Worm (Caenorhabditis elegans) whole organism, young adult: ENCODE measurements around the gene cdc-25.3.

Experiments used
- B0035.1 ChIP-seq: sonication (generic microtip); optimal IDR thresholded peaks from 2 replicates; lab custom pipeline; 2016; ENCODE audit warnings: missing genetic modification characterization, mild to moderate bottlenecking, missing compliant biosample characterization, missing genotype, missing genetic modification reagents
- D2030.7 ChIP-seq: fragments of 200-800 bp; sonication (Bioruptor generic); IDR thresholded peaks from 2 replicates; pipeline ENCODE4 v1.3.6; 2022; ENCODE audit warnings: missing genetic modification reagents, missing genetic modification characterization, missing compliant biosample characterization
- F23B12.7 ChIP-seq: sonication (generic microtip); optimal IDR thresholded peaks from 2 replicates; lab custom pipeline; 2017; ENCODE audit warnings: missing genetic modification characterization, mild to moderate bottlenecking, missing compliant biosample characterization, antibody characterized with exemption, moderate library complexity; ENCODE audit not compliant: insufficient read depth
- F49E8.2 ChIP-seq: sonication (generic microtip); optimal IDR thresholded peaks from 3 replicates; lab custom pipeline; 2017; ENCODE audit warnings: missing genetic modification characterization, mild to moderate bottlenecking, missing compliant biosample characterization, antibody characterized with exemption, moderate library complexity; ENCODE audit not compliant: insufficient read depth
- F55B11.4 ChIP-seq: sonication (generic microtip); optimal IDR thresholded peaks from 2 replicates; lab custom pipeline; 2016; ENCODE audit warnings: missing compliant biosample characterization, missing genetic modification characterization, borderline replicate concordance; ENCODE audit not compliant: insufficient read depth
- F57A8.1 ChIP-seq: fragments of 200-800 bp; sonication (Bioruptor generic); optimal IDR thresholded peaks from 2 replicates; lab custom pipeline; 2018; ENCODE audit warnings: mild to moderate bottlenecking, missing genetic modification characterization, moderate library complexity, missing compliant biosample characterization
- T26A5.8 ChIP-seq: sonication (generic microtip); optimal IDR thresholded peaks from 2 replicates; lab custom pipeline; 2016; ENCODE audit warnings: missing genetic modification characterization, missing compliant biosample characterization
- Y53F4B.3 ChIP-seq: fragments of 200-800 bp; sonication (Bioruptor generic); IDR thresholded peaks from 2 replicates; pipeline ENCODE4 v1.3.6; 2022; ENCODE audit warnings: missing genetic modification reagents, missing genetic modification characterization, missing compliant biosample characterization
- Y56A3A.18 ChIP-seq: fragments of 200-800 bp; sonication (Bioruptor generic); IDR thresholded peaks from 2 replicates; pipeline ENCODE4 v1.3.6; 2022; ENCODE audit warnings: missing genetic modification reagents, missing genetic modification characterization, missing compliant biosample characterization
- Y67H2A.10 ChIP-seq: fragments of 200-800 bp; sonication (Bioruptor generic); conservative IDR thresholded peaks from 2 replicates; pipeline ENCODE4 v1.3.6; 2022; ENCODE audit warnings: missing genetic modification reagents, missing genetic modification characterization, missing compliant biosample characterization
- Y95B8A.8 ChIP-seq: fragments of 200-800 bp; sonication (Bioruptor generic); IDR thresholded peaks from 2 replicates; pipeline ENCODE4 v1.3.6; 2022; ENCODE audit warnings: missing genetic modification reagents, missing genetic modification characterization, missing compliant biosample characterization
- ama-1 ChIP-seq, 3 experiments: fragments of 150-350 bp in 1 of 3; sonication (generic microtip) in 2 of 3; optimal IDR thresholded peaks; 2 replicates each; lab custom pipeline; 2014 to 2018; ENCODE audit warnings: missing biosample characterization in 2 of 3, missing genetic modification characterization in 2 of 3, missing genetic modification reagents in 2 of 3
- atf-7 ChIP-seq: sonication (generic microtip); optimal IDR thresholded peaks from 2 replicates; lab custom pipeline; 2017; ENCODE audit warnings: mild to moderate bottlenecking, missing genetic modification characterization, missing compliant biosample characterization
- athp-1 ChIP-seq: sonication (generic microtip); optimal IDR thresholded peaks from 2 replicates; lab custom pipeline; 2017; ENCODE audit warnings: mild to moderate bottlenecking, missing genetic modification characterization, missing compliant biosample characterization
- cebp-1 ChIP-seq, 2 experiments: fragments of 200-800 bp in 1 of 2; sonication (Bioruptor generic) in 1 of 2; sonication (generic microtip) in 1 of 2; IDR thresholded peaks in 1 of 2; optimal IDR thresholded peaks in 1 of 2; 2 replicates each; pipeline versions ENCODE4 v1.3.6 to Lab custom; 2017 to 2022; ENCODE audit warnings: missing compliant biosample characterization in 2 of 2, missing genetic modification characterization in 2 of 2, mild to moderate bottlenecking in 1 of 2, missing genetic modification reagents in 1 of 2, moderate library complexity in 1 of 2
- ceh-100 ChIP-seq: fragments of 200-800 bp; sonication (Bioruptor generic); IDR thresholded peaks from 2 replicates; pipeline ENCODE4 v1.3.6; 2022; ENCODE audit warnings: missing genetic modification reagents, missing genetic modification characterization, missing compliant biosample characterization
- die-1 ChIP-seq: sonication (generic microtip); optimal IDR thresholded peaks from 2 replicates; lab custom pipeline; 2016; ENCODE audit warnings: missing genotype, mild to moderate bottlenecking, missing genetic modification characterization, missing compliant biosample characterization
- dox-1 ChIP-seq: fragments of 200-800 bp; sonication (Bioruptor generic); IDR thresholded peaks from 2 replicates; pipeline ENCODE4 v1.3.6; 2022; ENCODE audit warnings: missing genetic modification reagents, missing genetic modification characterization, missing compliant biosample characterization
- dpff-1 ChIP-seq: sonication (generic microtip); optimal IDR thresholded peaks from 2 replicates; lab custom pipeline; 2017; ENCODE audit warnings: mild to moderate bottlenecking, missing genetic modification characterization, missing compliant biosample characterization
- egrh-3 ChIP-seq: fragments of 200-800 bp; sonication (Bioruptor generic); IDR thresholded peaks from 2 replicates; pipeline ENCODE4 v1.3.6; 2022; ENCODE audit warnings: missing genetic modification reagents, missing genetic modification characterization, missing compliant biosample characterization
- ekl-4 ChIP-seq: fragments of 200-800 bp; sonication (Bioruptor generic); IDR thresholded peaks from 2 replicates; pipeline ENCODE4 v1.3.6; 2022; ENCODE audit warnings: missing genetic modification reagents, missing genetic modification characterization, missing compliant biosample characterization
- ets-4 ChIP-seq: fragments of 200-800 bp; sonication (Bioruptor generic); optimal IDR thresholded peaks from 2 replicates; lab custom pipeline; 2018; ENCODE audit warnings: mild to moderate bottlenecking, missing genetic modification characterization, missing compliant biosample characterization
- gei-17 ChIP-seq: fragments of 200-800 bp; sonication (Bioruptor generic); optimal IDR thresholded peaks from 2 replicates; lab custom pipeline; 2018; ENCODE audit warnings: mild to moderate bottlenecking, missing genetic modification characterization, missing compliant biosample characterization
- hlh-12 ChIP-seq: sonication (generic microtip); optimal IDR thresholded peaks from 2 replicates; lab custom pipeline; 2016; ENCODE audit warnings: missing genetic modification characterization, missing compliant biosample characterization
- hmg-1.2 ChIP-seq: fragments of 200-800 bp; sonication (Bioruptor generic); IDR thresholded peaks from 2 replicates; pipeline ENCODE4 v1.3.6; 2022; ENCODE audit warnings: missing genetic modification reagents, missing genetic modification characterization, missing compliant biosample characterization
- let-607 ChIP-seq, 2 experiments: fragments of 200-800 bp in 1 of 2; sonication (Bioruptor generic) in 1 of 2; sonication (generic microtip) in 1 of 2; optimal IDR thresholded peaks; 2 replicates each; lab custom pipeline; 2016 to 2018; ENCODE audit warnings: mild to moderate bottlenecking in 2 of 2, missing compliant biosample characterization in 2 of 2, missing genetic modification characterization in 2 of 2, moderate library complexity in 2 of 2, missing genotype in 1 of 2
- madf-6 ChIP-seq: fragments of 200-800 bp; sonication (Bioruptor generic); IDR thresholded peaks from 2 replicates; pipeline ENCODE4 v1.3.6; 2022; ENCODE audit warnings: missing genetic modification reagents, missing genetic modification characterization, missing compliant biosample characterization
- mcd-1 ChIP-seq: fragments of 200-800 bp; sonication (Bioruptor generic); IDR thresholded peaks from 2 replicates; pipeline ENCODE4 v1.3.6; 2022; ENCODE audit warnings: missing genetic modification reagents, missing genetic modification characterization, missing compliant biosample characterization
- mel-28 ChIP-seq: sonication (generic microtip); optimal IDR thresholded peaks from 2 replicates; lab custom pipeline; 2016; ENCODE audit warnings: borderline replicate concordance, mild to moderate bottlenecking, missing genetic modification characterization, missing compliant biosample characterization
- mes-4 ChIP-seq: sonication (generic microtip); optimal IDR thresholded peaks from 2 replicates; lab custom pipeline; 2016; ENCODE audit warnings: missing genotype, missing genetic modification characterization, missing compliant biosample characterization
- nfya-2 ChIP-seq: fragments of 200-800 bp; sonication (Bioruptor generic); IDR thresholded peaks from 2 replicates; pipeline ENCODE4 v1.3.6; 2022; ENCODE audit warnings: missing genetic modification reagents, missing genetic modification characterization, missing compliant biosample characterization
- nfyb-1 ChIP-seq: fragments of 200-800 bp; sonication (Bioruptor generic); IDR thresholded peaks from 2 replicates; pipeline ENCODE4 v1.3.6; 2022; ENCODE audit warnings: missing genetic modification reagents, missing genetic modification characterization, missing compliant biosample characterization
- nhr-179 ChIP-seq: sonication (generic microtip); optimal IDR thresholded peaks from 2 replicates; lab custom pipeline; 2016; ENCODE audit warnings: mild to moderate bottlenecking, missing genetic modification characterization, missing compliant biosample characterization
- nhr-80 ChIP-seq: sonication (generic microtip); optimal IDR thresholded peaks from 2 replicates; lab custom pipeline; 2016; ENCODE audit warnings: missing genetic modification characterization, missing compliant biosample characterization
- pbrm-1 ChIP-seq: fragments of 200-800 bp; sonication (Bioruptor generic); IDR thresholded peaks from 2 replicates; pipeline ENCODE4 v1.3.6; 2022; ENCODE audit warnings: missing genetic modification reagents, missing genetic modification characterization, missing compliant biosample characterization
- pha-4 ChIP-seq: fragments of 150-350 bp; sonication (generic microtip); optimal IDR thresholded peaks from 2 replicates; lab custom pipeline; 2014; ENCODE audit warnings: missing biosample characterization, missing genetic modification reagents, missing genetic modification characterization
- sdz-38 ChIP-seq: sonication (generic microtip); optimal IDR thresholded peaks from 2 replicates; lab custom pipeline; 2016; ENCODE audit warnings: missing genotype, missing genetic modification characterization, missing compliant biosample characterization
- tbp1 ChIP-seq: fragments of 200-800 bp; sonication (Bioruptor generic); optimal IDR thresholded peaks from 2 replicates; lab custom pipeline; 2018; ENCODE audit warnings: mild to moderate bottlenecking, missing genetic modification characterization, missing compliant biosample characterization
- unc-130 ChIP-seq: sonication (generic microtip); optimal IDR thresholded peaks from 2 replicates; lab custom pipeline; 2016; ENCODE audit warnings: missing genetic modification reagents, missing genetic modification characterization, missing compliant biosample characterization
- unc-62 ChIP-seq: fragments of 150-350 bp; optimal IDR thresholded peaks from 2 replicates; lab custom pipeline; 2014; ENCODE audit warnings: missing biosample characterization, missing genetic modification reagents, missing genetic modification characterization
- ztf-18 ChIP-seq: sonication (generic microtip); optimal IDR thresholded peaks from 2 replicates; lab custom pipeline; 2016; ENCODE audit warnings: missing genotype, mild to moderate bottlenecking, missing genetic modification characterization, missing compliant biosample characterization
- ztf-22 ChIP-seq: fragments of 200-800 bp; sonication (Bioruptor generic); optimal IDR thresholded peaks from 2 replicates; lab custom pipeline; 2018; ENCODE audit warnings: mild to moderate bottlenecking, missing genetic modification characterization, moderate library complexity, missing compliant biosample characterization
- ztf-25 ChIP-seq: fragments of 200-800 bp; sonication (Bioruptor generic); IDR thresholded peaks from 2 replicates; pipeline ENCODE4 v1.3.6; 2022; ENCODE audit warnings: missing genetic modification reagents, missing genetic modification characterization, missing compliant biosample characterization
- ztf-28 ChIP-seq: fragments of 200-800 bp; sonication (Bioruptor generic); IDR thresholded peaks from 2 replicates; pipeline ENCODE4 v1.3.6; 2022; ENCODE audit warnings: missing genetic modification reagents, missing genetic modification characterization, missing compliant biosample characterization

cdc-25.3 gene

DNA sequence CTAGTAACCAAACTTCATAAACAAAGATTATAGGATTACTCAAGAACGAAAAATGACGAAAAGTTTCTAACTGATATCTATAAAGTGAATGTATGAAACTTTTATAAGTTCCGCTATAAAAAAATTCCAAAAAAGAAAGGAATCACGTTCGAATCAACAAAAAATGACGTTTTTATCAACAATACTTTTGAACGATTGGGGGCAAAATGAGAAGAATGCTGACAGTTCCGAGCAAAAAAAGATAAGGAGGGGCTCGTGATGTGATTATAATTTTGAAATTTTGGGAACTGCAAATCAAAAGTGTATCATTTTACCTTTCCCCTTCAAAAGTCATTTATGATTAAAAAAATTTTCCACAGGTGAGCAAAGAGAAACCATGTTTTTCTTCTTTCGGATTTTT, 38.8 kb downstream of the cdc-25.3 start:
- peak; percentile 55 for TF ChIP-seq atf-7 (tag; lab: Kevin White, UChicago)
- peak; percentile 10; the same call in 1 of the 2 replicates for TF ChIP-seq cebp-1 (GFP tag; IDR thresholded peaks at IDR 0.05; lab: Robert Waterston, UW)
- TF ChIP-seq cebp-1 (tag; optimal IDR thresholded peaks at IDR 0.05; lab: Kevin White, UChicago) = no peak
- TF ChIP-seq unc-62 (GFP tag; lab: Kevin White, UChicago) = peak; percentile 74
- peak; percentile 85 for TF ChIP-seq nhr-80
- TF ChIP-seq T26A5.8 = no peak
- no peak for TF ChIP-seq pbrm-1 (GFP tag; lab: Robert Waterston, UW)
- no peak for TF ChIP-seq nfyb-1 (GFP tag; lab: Robert Waterston, UW)
- TF ChIP-seq mes-4 (tag; lab: Kevin White, UChicago) = no peak
- TF ChIP-seq, all 124 proteins: peak for 4

DNA sequence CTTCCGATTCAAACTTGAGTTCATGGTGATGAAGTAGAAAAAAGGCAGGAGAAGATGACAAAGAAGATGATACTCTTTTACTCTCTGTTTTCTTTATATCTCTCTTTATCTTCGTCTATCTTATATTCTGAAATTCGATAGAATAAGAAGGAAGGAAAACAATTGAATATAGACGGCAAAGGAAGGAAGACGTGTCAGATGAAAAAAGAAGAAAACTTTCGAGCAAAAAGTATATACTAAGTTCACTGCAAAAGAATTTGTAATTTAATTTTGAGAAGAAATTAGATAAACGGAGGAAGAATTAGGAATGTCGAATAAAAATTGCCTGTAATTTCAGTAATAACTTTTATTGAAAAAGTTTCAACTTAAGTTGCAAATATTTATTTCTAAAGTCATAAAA, 40.7 kb downstream of the cdc-25.3 start, which contains the start of gene K01F9.2:
Gene K01F9.2, minus strand, starts transcription at position 127 of the 400 bp plus-strand sequence.
- TF ChIP-seq unc-130 (GFP tag; lab: Kevin White, UChicago) (no peak), F23B12.7 (tag; lab: Kevin White, UChicago) (no peak), hmg-1.2 (GFP tag; lab: Robert Waterston, UW) (no peak)

DNA sequence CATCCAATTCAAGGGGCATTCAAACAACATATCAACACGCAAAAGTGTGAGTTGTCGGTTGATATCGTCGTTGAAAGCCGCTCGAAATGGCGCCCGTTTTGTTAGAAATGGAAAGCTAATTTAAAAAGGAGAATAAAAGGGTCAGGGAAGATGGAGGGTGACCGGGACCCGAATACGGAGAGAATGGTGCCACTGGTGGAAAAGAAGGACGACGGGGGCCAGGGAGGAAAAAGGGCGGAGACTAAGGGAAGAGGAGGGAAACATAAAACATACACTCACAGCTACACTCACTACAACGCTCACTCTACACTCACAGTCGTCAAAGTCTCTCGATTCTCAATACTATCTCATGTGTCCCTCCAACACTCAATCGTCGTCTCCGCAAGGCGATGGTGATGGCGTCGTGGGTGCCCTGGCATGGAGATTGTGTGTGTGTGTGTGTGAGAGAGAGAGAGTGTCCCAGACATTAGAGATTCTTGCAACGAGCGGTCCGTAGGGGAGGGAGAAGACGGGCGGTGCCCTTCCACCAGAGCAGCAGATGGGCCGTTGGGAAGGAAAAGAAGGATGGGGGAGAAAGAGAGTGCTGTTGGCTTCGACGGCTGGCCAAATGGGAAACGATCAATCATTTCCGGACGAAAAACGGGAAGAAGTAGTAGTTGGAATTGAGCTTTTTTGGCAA, 43.6 kb downstream of the cdc-25.3 start:
- TF ChIP-seq dpff-1 (tag; lab: Kevin White, UChicago) (no peak), nfya-2 (GFP tag; lab: Robert Waterston, UW) (no peak), ztf-22 (GFP tag; lab: Kevin White, UChicago) (no peak), ekl-4 (GFP tag; lab: Robert Waterston, UW) (peak; percentile 59; the same call in 1 of the 2 replicates), ama-1 (optimal IDR thresholded peaks at IDR 0.05; lab: Kevin White, UChicago) (peak; percentile 73), ama-1 (GFP tag; optimal IDR thresholded peaks at IDR 0.05; lab: Kevin White, UChicago) (no peak), hlh-12 (tag; lab: Kevin White, UChicago) (no peak), mel-28 (tag; lab: Kevin White, UChicago) (no peak), nhr-179 (tag; lab: Kevin White, UChicago) (no peak), tbp1 (GFP tag; lab: Kevin White, UChicago) (peak; percentile 8), gei-17 (no peak), die-1 (tag; lab: Kevin White, UChicago) (peak; percentile 15), ztf-28 (no peak), ceh-100 (GFP tag; lab: Robert Waterston, UW) (no peak), ztf-18 (tag; lab: Kevin White, UChicago) (peak; percentile 45), F57A8.1 (GFP tag; lab: Kevin White, UChicago) (no peak), F49E8.2 (tag; lab: Kevin White, UChicago) (no peak), B0035.1 (tag; lab: Kevin White, UChicago) (no peak), D2030.7 (GFP tag; lab: Robert Waterston, UW) (no peak), Y56A3A.18 (no peak), ztf-25 (GFP tag; lab: Robert Waterston, UW) (no peak), ets-4 (GFP tag; lab: Kevin White, UChicago) (no peak), pha-4 (no peak), Y67H2A.10 (no peak), dox-1 (GFP tag; lab: Robert Waterston, UW) (peak; percentile 61; the same call in 1 of the 2 replicates), let-607 (tag; optimal IDR thresholded peaks at IDR 0.05; lab: Kevin White, UChicago) (no peak), athp-1 (tag; lab: Kevin White, UChicago) (no peak), Y53F4B.3 (GFP tag; lab: Robert Waterston, UW) (no peak), F55B11.4 (tag; lab: Kevin White, UChicago) (no peak), mcd-1 (GFP tag; lab: Robert Waterston, UW) (peak; percentile 52), madf-6 (GFP tag; lab: Robert Waterston, UW) (no peak), Y95B8A.8 (GFP tag; lab: Robert Waterston, UW) (no peak), sdz-38 (tag; lab: Kevin White, UChicago) (no peak), egrh-3 (peak; percentile 68)
